Fruit fly (Drosophila melanogaster): ENCODE data around the gene Srp72.
A peak's percentile ranks its signal among the peaks of the same experiment; 100 is the strongest.

Srp72 gene

DNA sequence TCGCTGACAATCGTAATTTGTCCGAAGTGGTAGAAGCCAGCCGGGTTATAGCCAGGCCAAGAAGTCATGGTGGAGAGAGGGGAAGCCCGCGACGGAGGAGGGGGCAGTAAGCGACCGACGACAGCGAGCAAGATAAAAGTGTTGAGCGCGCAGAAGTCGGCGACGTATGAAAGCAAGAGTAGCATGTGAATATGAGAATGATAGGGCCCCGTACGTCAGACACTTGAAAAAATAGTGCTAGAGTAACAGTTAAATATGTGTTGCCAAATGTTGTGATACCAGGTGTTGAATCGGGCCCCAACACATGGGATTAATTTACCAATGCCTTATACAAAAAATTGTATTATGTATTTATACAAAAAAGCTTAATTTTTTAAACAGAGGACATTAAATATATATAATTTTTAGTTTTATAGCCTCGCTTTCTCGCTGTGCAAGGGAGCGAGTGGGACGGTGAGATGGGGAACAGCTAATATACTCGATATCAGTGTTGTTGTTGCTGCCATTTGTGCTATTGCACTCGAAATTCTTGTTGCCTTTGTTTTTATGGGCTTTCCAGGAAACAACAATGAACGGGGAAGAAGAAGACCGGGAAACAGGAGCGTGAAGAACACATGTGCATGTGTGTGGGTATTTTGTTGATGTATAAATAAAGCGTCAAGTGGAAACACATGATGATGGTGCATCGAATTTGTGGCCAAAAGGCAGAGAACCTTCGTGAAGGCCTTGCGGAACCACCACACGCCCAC lies 38.5 kb upstream of the Srp72 start (continued):
- TF ChIP-seq CG34406 (GFP tag; optimal IDR thresholded peaks at IDR 0.05) (peak; percentile 89), dsx (GFP tag; optimal IDR thresholded peaks at IDR 0.05; ENCODE audit: poor library complexity, severe bottlenecking) (peak; percentile 84), CG8119 (GFP tag; IDR thresholded peaks at IDR 0.05) (peak; percentile 89), CG9139 (GFP tag; optimal IDR thresholded peaks at IDR 0.05) (peak; percentile 74), Eip93F (GFP tag; optimal IDR thresholded peaks at IDR 0.05) (peak; percentile 34), spab (GFP tag; optimal IDR thresholded peaks at IDR 0.05) (peak; percentile 78), vri (GFP tag; optimal IDR thresholded peaks at IDR 0.05) (peak; percentile 74), CG31627 (GFP tag; optimal IDR thresholded peaks at IDR 0.05) (peak; percentile 75), pdm3 (GFP tag; optimal IDR thresholded peaks at IDR 0.05) (peak; percentile 84), CG6163 (GFP tag; IDR thresholded peaks at IDR 0.05) (peak; percentile 90), CG15336 (GFP tag; IDR thresholded peaks at IDR 0.05) (peak; percentile 87), CG16779 (tag; optimal IDR thresholded peaks at IDR 0.05) (peak; percentile 49), Gug (GFP tag; IDR thresholded peaks at IDR 0.05) (peak; percentile 72), Sox102F (GFP tag; optimal IDR thresholded peaks at IDR 0.05) (peak; percentile 71), Blimp-1 (GFP tag; optimal IDR thresholded peaks at IDR 0.05) (peak; percentile 64), CG11902 (GFP tag; optimal IDR thresholded peaks at IDR 0.05) (peak; percentile 81), OdsH (GFP tag; optimal IDR thresholded peaks at IDR 0.05) (peak; percentile 90), CG7368 (GFP tag; optimal IDR thresholded peaks at IDR 0.05) (peak; percentile 79), Smox (GFP tag; optimal IDR thresholded peaks at IDR 0.05) (peak; percentile 76), achi (GFP tag; optimal IDR thresholded peaks at IDR 0.05) (peak; percentile 91), CG8632 (GFP tag; optimal IDR thresholded peaks at IDR 0.05) (peak; percentile 89), eg (GFP tag; IDR thresholded peaks at IDR 0.05) (peak; percentile 80), Sox15 (GFP tag; optimal IDR thresholded peaks at IDR 0.05) (peak; percentile 86), svp (GFP tag) (peak; percentile 84), ss (GFP tag; optimal IDR thresholded peaks at IDR 0.05) (peak; percentile 67 to 88), fd85E (GFP tag; optimal IDR thresholded peaks at IDR 0.05) (peak; percentile 65), lz (GFP tag; optimal IDR thresholded peaks at IDR 0.05) (peak; percentile 71), CG6808 (GFP tag; optimal IDR thresholded peaks at IDR 0.05) (peak; percentile 85), CG10669 (GFP tag; optimal IDR thresholded peaks at IDR 0.05) (peak; percentile 87), CG4318 (GFP tag; optimal IDR thresholded peaks at IDR 0.05) (peak; percentile 72), salr (GFP tag; optimal IDR thresholded peaks at IDR 0.05) (peak; percentile 77 to 80), Hr39 (GFP tag; optimal IDR thresholded peaks at IDR 0.05) (peak; percentile 65), dac (GFP tag; optimal IDR thresholded peaks at IDR 0.05) (peak; percentile 77), Eip75B (GFP tag; optimal IDR thresholded peaks at IDR 0.05) (peak; percentile 84), Hr38 (GFP tag; optimal IDR thresholded peaks at IDR 0.05) (no peak), cyc (GFP tag; optimal IDR thresholded peaks at IDR 0.05) (peak; percentile 78)

DNA sequence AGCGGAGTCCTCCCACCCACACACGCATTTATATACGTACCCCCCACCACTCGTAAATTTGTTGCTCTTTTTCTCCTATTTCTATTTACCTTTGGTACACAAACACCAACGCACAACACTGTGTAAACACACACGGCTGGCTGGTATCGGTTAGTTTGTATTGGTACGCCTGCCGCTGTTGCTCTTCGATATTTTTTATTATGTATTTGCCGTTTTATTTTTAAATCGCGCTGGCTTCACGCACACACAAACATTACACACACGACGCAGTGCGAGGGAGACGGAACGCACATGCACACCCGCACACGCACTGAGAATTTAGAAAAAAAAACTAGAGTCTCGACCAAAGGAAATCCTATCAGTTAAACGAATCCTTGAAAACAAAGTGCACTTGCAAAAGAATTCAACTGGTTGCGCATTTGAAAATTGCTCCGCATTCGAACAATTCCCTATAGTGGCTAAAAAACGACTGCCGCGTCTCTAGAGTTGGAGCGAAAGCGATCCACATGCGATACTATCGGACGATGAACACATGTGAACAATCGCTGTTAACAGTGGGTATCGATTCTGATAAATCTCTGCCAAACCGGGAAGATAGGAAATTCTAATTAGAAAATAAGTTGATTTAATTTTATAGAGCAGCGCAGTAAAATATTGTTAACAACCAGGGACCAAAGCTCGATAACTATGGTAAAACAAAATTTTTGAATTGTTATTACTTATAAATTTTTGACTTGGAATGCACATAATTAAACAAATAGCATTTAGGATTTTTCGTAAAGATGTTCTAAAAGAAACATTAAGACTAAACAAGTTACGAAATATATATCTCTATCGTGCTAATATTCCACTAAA lies 37.7 kb upstream of the Srp72 start:
- TF ChIP-seq CG6276 (GFP tag; optimal IDR thresholded peaks at IDR 0.05) (peak; percentile 59), salr (GFP tag; optimal IDR thresholded peaks at IDR 0.05) (no peak), CG6808 (GFP tag; optimal IDR thresholded peaks at IDR 0.05) (peak; percentile 43), CG15336 (GFP tag; IDR thresholded peaks at IDR 0.05) (peak; percentile 52; the same call in 1 of the 2 replicates), Lpt (GFP tag; optimal IDR thresholded peaks at IDR 0.05) (peak; percentile 44), eg (GFP tag; IDR thresholded peaks at IDR 0.05) (peak; percentile 68), CG6792 (GFP tag; optimal IDR thresholded peaks at IDR 0.05) (no peak), CG16779 (tag; optimal IDR thresholded peaks at IDR 0.05) (peak; percentile 62), spab (GFP tag; optimal IDR thresholded peaks at IDR 0.05) (peak; percentile 25), CG7368 (GFP tag; optimal IDR thresholded peaks at IDR 0.05) (peak; percentile 21), CG11902 (GFP tag; optimal IDR thresholded peaks at IDR 0.05) (no peak), CG8119 (GFP tag; IDR thresholded peaks at IDR 0.05) (peak; percentile 51; the same call in 2 of the 3 replicates), Ets96B (tag; optimal IDR thresholded peaks at IDR 0.05) (peak; percentile 28), OdsH (GFP tag; optimal IDR thresholded peaks at IDR 0.05) (peak; percentile 10), CG9139 (GFP tag; optimal IDR thresholded peaks at IDR 0.05) (peak; percentile 67), vri (GFP tag; optimal IDR thresholded peaks at IDR 0.05) (peak; percentile 79), CG1621 (tag; optimal IDR thresholded peaks at IDR 0.05) (no peak), Eip78C (GFP tag) (peak; percentile 78), Gug (GFP tag; IDR thresholded peaks at IDR 0.05) (no peak), CG6163 (GFP tag; IDR thresholded peaks at IDR 0.05) (peak; percentile 45; the same call in 2 of the 3 replicates), dsx (GFP tag; optimal IDR thresholded peaks at IDR 0.05; ENCODE audit: poor library complexity, severe bottlenecking) (peak; percentile 51), topi (GFP tag; optimal IDR thresholded peaks at IDR 0.05) (peak; percentile 39), Eip75B (GFP tag; optimal IDR thresholded peaks at IDR 0.05) (no peak), CG34406 (GFP tag; optimal IDR thresholded peaks at IDR 0.05) (no peak), CG11762 (GFP tag; optimal IDR thresholded peaks at IDR 0.05; ENCODE audit: insufficient read depth) (peak; percentile 24), CG6854 (GFP tag; optimal IDR thresholded peaks at IDR 0.05) (peak; percentile 38)
